Fruit fly (Drosophila melanogaster): Measurements from ENCODE around the gene nrv2.

Gene nrv2

dm6 chr2L:6787029-6787972 lies 11.4 kb downstream of the nrv2 start (continued):
- peak; percentile 91 for TF ChIP-seq CG17385 (GFP tag; optimal IDR thresholded peaks at IDR 0.05)
- TF ChIP-seq en (GFP tag; optimal IDR thresholded peaks at IDR 0.05), result peak; percentile 96
- TF ChIP-seq emc (GFP tag; optimal IDR thresholded peaks at IDR 0.05), result peak; percentile 94
- peak; percentile 93 for TF ChIP-seq nerfin-1 (tag; optimal IDR thresholded peaks at IDR 0.05)
- peak; percentile 87 for TF ChIP-seq CG6683 (GFP tag; optimal IDR thresholded peaks at IDR 0.05)
- TF ChIP-seq Lpt (GFP tag; optimal IDR thresholded peaks at IDR 0.05), result no peak
- peak; percentile 88 for TF ChIP-seq CG5180 (GFP tag; optimal IDR thresholded peaks at IDR 0.05)
- peak; percentile 42; the same call in 2 of the 3 replicates for TF ChIP-seq otp (GFP tag; IDR thresholded peaks at IDR 0.05)
- peak; percentile 93 for TF ChIP-seq CG6689 (GFP tag; IDR thresholded peaks at IDR 0.05)
- peak; percentile 92 for TF ChIP-seq Hand (GFP tag; optimal IDR thresholded peaks at IDR 0.05)
- TF ChIP-seq zen2 (GFP tag; IDR thresholded peaks at IDR 0.05; ENCODE audit: partially characterized antibody), result peak; percentile 4; the same call in 2 of the 3 replicates
- peak; percentile 93 for TF ChIP-seq crc (GFP tag; optimal IDR thresholded peaks at IDR 0.05)
- TF ChIP-seq Hr51 (GFP tag; optimal IDR thresholded peaks at IDR 0.05), result peak; percentile 95 to 96
- TF ChIP-seq vvl (GFP tag; IDR thresholded peaks at IDR 0.05), result peak; percentile 93
- TF ChIP-seq sna (GFP tag; IDR thresholded peaks at IDR 0.05; ENCODE audit: partially characterized antibody), result peak; percentile 17; the same call in 1 of the 2 replicates
- TF ChIP-seq HLH4C (GFP tag; IDR thresholded peaks at IDR 0.05; ENCODE audit: partially characterized antibody), result peak; percentile 47; the same call in 1 of the 3 replicates
- TF ChIP-seq CG3726 (GFP tag; IDR thresholded peaks at IDR 0.05), result peak; percentile 57; the same call in 2 of the 3 replicates
- TF ChIP-seq ci (GFP tag; IDR thresholded peaks at IDR 0.05), result peak; percentile 27; the same call in 2 of the 3 replicates
- peak; percentile 76 for TF ChIP-seq Bgb (GFP tag; IDR thresholded peaks at IDR 0.05; ENCODE audit: partially characterized antibody)
- no peak for TF ChIP-seq ac (GFP tag; optimal IDR thresholded peaks at IDR 0.05)
- TF ChIP-seq MBD-R2 (GFP tag; IDR thresholded peaks at IDR 0.05), result peak; percentile 39; the same call in 1 of the 2 replicates
- peak; percentile 77 for TF ChIP-seq Adf1 (GFP tag; IDR thresholded peaks at IDR 0.05)
- peak; percentile 83 for TF ChIP-seq CG5245 (GFP tag; optimal IDR thresholded peaks at IDR 0.05)
- peak; percentile 96 for TF ChIP-seq CG11398 (GFP tag; optimal IDR thresholded peaks at IDR 0.05)
- peak; percentile 69 for TF ChIP-seq CG15696 (tag; optimal IDR thresholded peaks at IDR 0.05)
- TF ChIP-seq Sox102F (GFP tag; optimal IDR thresholded peaks at IDR 0.05), result peak; percentile 92
- peak; percentile 97 for TF ChIP-seq Camta (GFP tag; optimal IDR thresholded peaks at IDR 0.05)
- TF ChIP-seq lola (GFP tag; optimal IDR thresholded peaks at IDR 0.05), result peak in 2 of 3 experiments; percentile 31 to 96
- peak; percentile 97 for TF ChIP-seq jumu (GFP tag; optimal IDR thresholded peaks at IDR 0.05)
- peak; percentile 97 for TF ChIP-seq pum (GFP tag; optimal IDR thresholded peaks at IDR 0.05)
- no peak for TF ChIP-seq D (optimal IDR thresholded peaks at IDR 0.05)
- TF ChIP-seq D (GFP tag; optimal IDR thresholded peaks at IDR 0.05), result peak; percentile 97
- TF ChIP-seq CG15514 (GFP tag; optimal IDR thresholded peaks at IDR 0.05), result peak; percentile 81
- TF ChIP-seq chn (GFP tag; optimal IDR thresholded peaks at IDR 0.05), result peak; percentile 94
- TF ChIP-seq CG9609 (GFP tag; optimal IDR thresholded peaks at IDR 0.05), result peak; percentile 97
- peak; percentile 67 for TF ChIP-seq peb (GFP tag; IDR thresholded peaks at IDR 0.05)
- TF ChIP-seq caup (GFP tag; optimal IDR thresholded peaks at IDR 0.05; ENCODE audit: severe bottlenecking), result peak; percentile 91
- TF ChIP-seq phol (tag; optimal IDR thresholded peaks at IDR 0.05), result peak; percentile 96
- no peak for TF ChIP-seq cad (GFP tag; optimal IDR thresholded peaks at IDR 0.05)
- TF ChIP-seq Ssrp (tag; optimal IDR thresholded peaks at IDR 0.05), result peak; percentile 96
- no peak for TF ChIP-seq lov (optimal IDR thresholded peaks at IDR 0.05)
- TF ChIP-seq lov (GFP tag; IDR thresholded peaks at IDR 0.05), result peak; percentile 28; the same call in 2 of the 3 replicates
- TF ChIP-seq CG5953 (GFP tag; IDR thresholded peaks at IDR 0.05), result peak; percentile 70
- peak; percentile 87 for TF ChIP-seq CG12071 (GFP tag; optimal IDR thresholded peaks at IDR 0.05)
- peak; percentile 86 for TF ChIP-seq CG2875 (GFP tag; optimal IDR thresholded peaks at IDR 0.05)
- TF ChIP-seq CG10462 (GFP tag; optimal IDR thresholded peaks at IDR 0.05), result peak; percentile 93
- TF ChIP-seq Antp (GFP tag; optimal IDR thresholded peaks at IDR 0.05), result peak; percentile 97
